Fruit fly (Drosophila melanogaster) Kc167 (cell line): ENCODE measurements around the gene EAChm.

ENCODE experiments used
- Myc ChIP-seq: fragments of >200 bp; optimal IDR thresholded peaks from 2 replicates; lab custom pipeline; 2017; ENCODE audit warnings: missing external identifiers
- h ChIP-seq: fragments of >200 bp; optimal IDR thresholded peaks from 3 replicates; lab custom pipeline; 2018; ENCODE audit warnings: missing external identifiers
- insv ChIP-seq: fragments of >200 bp; optimal IDR thresholded peaks from 3 replicates; lab custom pipeline; 2018; ENCODE audit warnings: missing external identifiers
- psq ChIP-seq: fragments of >200 bp; optimal IDR thresholded peaks from 2 replicates; lab custom pipeline; 2017; ENCODE audit warnings: missing external identifiers

dm6 chr3L:15013296-15013695 lies 41.3 kb upstream of the EAChm start:
- TF ChIP-seq Myc (lab: Kevin White, UChicago): no peak
- no peak for TF ChIP-seq insv (lab: Kevin White, UChicago)
- TF ChIP-seq h (lab: Kevin White, UChicago): no peak
- TF ChIP-seq psq (lab: Kevin White, UChicago): no peak
